Fruit fly (Drosophila melanogaster) whole organism, embryonic: ENCODE data around the gene Naam.

Experiments
- Abd-B ChIP-seq: fragments of 200-800 bp; sonication (Bioruptor generic); optimal IDR thresholded peaks from 2 replicates; lab custom pipeline; 2018; ENCODE audit warnings: missing biosample characterization, mild to moderate bottlenecking, missing genetic modification characterization, moderate library complexity
- CG10321 ChIP-seq: fragments of 200-800 bp; sonication (Bioruptor generic); IDR thresholded peaks from 2 replicates; pipeline ENCODE4 v1.3.6; 2022; ENCODE audit warnings: missing biosample characterization, missing genetic modification characterization
- CG10979 ChIP-seq: fragments of 200-800 bp; sonication (Bioruptor generic); optimal IDR thresholded peaks from 2 replicates; lab custom pipeline; 2018; ENCODE audit warnings: missing biosample characterization, mild to moderate bottlenecking, missing genetic modification characterization, moderate library complexity
- CG11456 ChIP-seq: fragments of 200-800 bp; sonication (Bioruptor generic); IDR thresholded peaks from 3 replicates; pipeline ENCODE4 v1.3.6; 2022; ENCODE audit warnings: missing biosample characterization, missing genetic modification characterization
- CG11504 ChIP-seq: fragments of 200-800 bp; sonication (Bioruptor generic); optimal IDR thresholded peaks from 3 replicates; lab custom pipeline; 2019; ENCODE audit warnings: missing biosample characterization, mild to moderate bottlenecking, missing genetic modification characterization, moderate library complexity
- CG12219 ChIP-seq: fragments of 200-800 bp; sonication (Bioruptor generic); optimal IDR thresholded peaks from 3 replicates; lab custom pipeline; 2018; ENCODE audit warnings: missing biosample characterization, mild to moderate bottlenecking, missing genetic modification characterization
- CG13123 ChIP-seq: fragments of 200-800 bp; sonication (Bioruptor generic); optimal IDR thresholded peaks from 2 replicates; lab custom pipeline; 2016; ENCODE audit warnings: missing biosample characterization, missing genetic modification characterization
- CG14860 ChIP-seq: fragments of 200-800 bp; sonication (Bioruptor generic); IDR thresholded peaks from 3 replicates; pipeline ENCODE4 v1.3.6; 2022; ENCODE audit warnings: missing biosample characterization, missing genetic modification characterization; ENCODE audit not compliant: partially characterized antibody
- CG16813 ChIP-seq: fragments of 200-800 bp; sonication (Bioruptor generic); IDR thresholded peaks from 3 replicates; pipeline ENCODE4 v1.3.6; 2022; ENCODE audit warnings: missing biosample characterization, missing genetic modification characterization; ENCODE audit not compliant: partially characterized antibody
- CG1832 ChIP-seq: fragments of 200-800 bp; sonication (Bioruptor generic); optimal IDR thresholded peaks from 2 replicates; lab custom pipeline; 2017; ENCODE audit warnings: missing biosample characterization, mild to moderate bottlenecking, missing genetic modification characterization, inconsistent platforms
- CG34422 ChIP-seq: fragments of 200-800 bp; sonication (Bioruptor generic); IDR thresholded peaks from 3 replicates; pipeline ENCODE4 v1.3.6; 2022; ENCODE audit warnings: missing biosample characterization, missing genetic modification characterization
- CG3847 ChIP-seq: fragments of 200-800 bp; sonication (Bioruptor generic); IDR thresholded peaks from 2 replicates; pipeline ENCODE4 v1.3.6; 2022; ENCODE audit warnings: missing biosample characterization, missing genetic modification characterization
- CG4424 ChIP-seq: fragments of 200-800 bp; sonication (Bioruptor generic); optimal IDR thresholded peaks from 3 replicates; lab custom pipeline; 2016; ENCODE audit warnings: missing biosample characterization, missing genetic modification characterization
- CG6175 ChIP-seq: fragments of 200-800 bp; sonication (Bioruptor generic); IDR thresholded peaks from 3 replicates; pipeline ENCODE4 v1.3.6; 2022; ENCODE audit warnings: missing biosample characterization, missing genetic modification characterization
- CG7745 ChIP-seq: fragments of 200-800 bp; sonication (Bioruptor generic); optimal IDR thresholded peaks from 2 replicates; lab custom pipeline; 2018; ENCODE audit warnings: missing biosample characterization, mild to moderate bottlenecking, missing genetic modification characterization, moderate library complexity
- CG8478 ChIP-seq: fragments of >200 bp; optimal IDR thresholded peaks from 2 replicates; lab custom pipeline; 2018
- CG8944 ChIP-seq: fragments of 200-800 bp; sonication (Bioruptor generic); optimal IDR thresholded peaks from 3 replicates; lab custom pipeline; 2016; ENCODE audit warnings: missing biosample characterization, missing genetic modification characterization
- CoRest ChIP-seq: fragments of 200-800 bp; sonication (Bioruptor generic); optimal IDR thresholded peaks from 3 replicates; lab custom pipeline; 2018; ENCODE audit warnings: missing biosample characterization, mild to moderate bottlenecking, missing genetic modification characterization, moderate library complexity
- Dbx ChIP-seq: fragments of 200-800 bp; sonication (Bioruptor generic); IDR thresholded peaks from 3 replicates; pipeline ENCODE4 v1.3.6; 2022; ENCODE audit warnings: missing biosample characterization, missing genetic modification characterization
- Ets65A ChIP-seq: fragments of 200-800 bp; sonication (Bioruptor generic); peaks from one replicate; lab custom pipeline; 2016; ENCODE audit warnings: missing biosample characterization, missing genetic modification characterization
- Kr ChIP-seq: fragments of 200-800 bp; sonication (Bioruptor generic); optimal IDR thresholded peaks from 2 replicates; lab custom pipeline; 2017; ENCODE audit warnings: missing biosample characterization, mild to moderate bottlenecking, missing genetic modification characterization
- MESR4 ChIP-seq: fragments of 200-800 bp; sonication (Bioruptor generic); optimal IDR thresholded peaks from 2 replicates; lab custom pipeline; 2018; ENCODE audit warnings: missing biosample characterization, mild to moderate bottlenecking, missing genetic modification characterization, moderate library complexity
- Myb ChIP-seq: fragments of 200-800 bp; sonication (Bioruptor generic); optimal IDR thresholded peaks from 2 replicates; lab custom pipeline; 2016; ENCODE audit warnings: missing biosample characterization, missing genetic modification characterization
- Neu2 ChIP-seq: fragments of 200-800 bp; sonication (Bioruptor generic); optimal IDR thresholded peaks from 3 replicates; lab custom pipeline; 2016; ENCODE audit warnings: missing biosample characterization, missing genetic modification characterization, borderline replicate concordance
- Oli ChIP-seq: fragments of 200-800 bp; sonication (Bioruptor generic); optimal IDR thresholded peaks from 2 replicates; lab custom pipeline; 2018; ENCODE audit warnings: missing biosample characterization, mild to moderate bottlenecking, missing genetic modification characterization, moderate library complexity
- PHDP ChIP-seq: fragments of 200-800 bp; sonication (Bioruptor generic); optimal IDR thresholded peaks from 3 replicates; lab custom pipeline; 2018; ENCODE audit warnings: missing biosample characterization, mild to moderate bottlenecking, missing genetic modification characterization, moderate library complexity
- Ptx1 ChIP-seq: fragments of 200-800 bp; sonication (Bioruptor generic); IDR thresholded peaks from 2 replicates; pipeline ENCODE4 v1.3.6; 2022; ENCODE audit warnings: missing biosample characterization, missing genetic modification characterization
- Tbp ChIP-seq: fragments of >200 bp; optimal IDR thresholded peaks from 2 replicates; lab custom pipeline; 2018; ENCODE audit warnings: missing biosample characterization, missing genetic modification characterization
- aop ChIP-seq: fragments of 200-800 bp; sonication (Bioruptor generic); IDR thresholded peaks from 2 replicates; pipeline ENCODE4 v1.3.6; 2022; ENCODE audit warnings: missing biosample characterization, missing genetic modification characterization
- bowl ChIP-seq: fragments of 200-800 bp; sonication (Bioruptor generic); IDR thresholded peaks from 2 replicates; pipeline ENCODE4 v1.3.6; 2022; ENCODE audit warnings: missing biosample characterization, missing genetic modification characterization
- cas ChIP-seq: fragments of 200-800 bp; sonication (Bioruptor generic); IDR thresholded peaks from 2 replicates; pipeline ENCODE4 v1.3.6; 2022; ENCODE audit warnings: missing biosample characterization, missing genetic modification characterization
- cwo ChIP-seq: fragments of 200-800 bp; sonication (Bioruptor generic); optimal IDR thresholded peaks from 3 replicates; lab custom pipeline; 2017; ENCODE audit warnings: missing biosample characterization, missing genetic modification characterization, mild to moderate bottlenecking, moderate library complexity, missing genetic modification reagents
- da ChIP-seq: fragments of 200-800 bp; sonication (Bioruptor generic); optimal IDR thresholded peaks from 2 replicates; lab custom pipeline; 2016; ENCODE audit warnings: missing biosample characterization, missing genetic modification characterization
- dmrt11E ChIP-seq: fragments of 200-800 bp; sonication (Bioruptor generic); optimal IDR thresholded peaks from 3 replicates; lab custom pipeline; 2018; ENCODE audit warnings: missing biosample characterization, mild to moderate bottlenecking, missing genetic modification characterization, moderate library complexity
- eyg ChIP-seq: fragments of 200-800 bp; sonication (Bioruptor generic); optimal IDR thresholded peaks from 3 replicates; lab custom pipeline; 2016; ENCODE audit warnings: missing biosample characterization, missing genetic modification characterization
- fu2 ChIP-seq: fragments of 200-800 bp; sonication (Bioruptor generic); optimal IDR thresholded peaks from 2 replicates; lab custom pipeline; 2016; ENCODE audit warnings: missing biosample characterization, missing genetic modification characterization
- gcm ChIP-seq: fragments of 200-800 bp; sonication (Bioruptor generic); optimal IDR thresholded peaks from 2 replicates; lab custom pipeline; 2019; ENCODE audit warnings: missing biosample characterization, mild to moderate bottlenecking, missing genetic modification characterization, moderate library complexity
- gro ChIP-seq: fragments of 200-800 bp; sonication (Bioruptor generic); optimal IDR thresholded peaks from 2 replicates; lab custom pipeline; 2016; ENCODE audit warnings: missing biosample characterization, missing genetic modification characterization
- kay ChIP-seq: fragments of 200-800 bp; sonication (Bioruptor generic); optimal IDR thresholded peaks from 2 replicates; lab custom pipeline; 2016; ENCODE audit warnings: missing biosample characterization, missing genetic modification characterization
- lmd ChIP-seq: fragments of 200-800 bp; sonication (Bioruptor generic); IDR thresholded peaks from 2 replicates; pipeline ENCODE4 v1.3.6; 2022; ENCODE audit warnings: missing biosample characterization, missing genetic modification characterization
- mirr ChIP-seq: fragments of 200-800 bp; sonication (Bioruptor generic); optimal IDR thresholded peaks from 3 replicates; lab custom pipeline; 2018; ENCODE audit warnings: missing biosample characterization, mild to moderate bottlenecking, missing genetic modification characterization
- odd ChIP-seq: fragments of 200-800 bp; sonication (Bioruptor generic); optimal IDR thresholded peaks from 2 replicates; lab custom pipeline; 2017; ENCODE audit warnings: missing biosample characterization, mild to moderate bottlenecking, missing genetic modification characterization
- peb ChIP-seq: fragments of 200-800 bp; sonication (Bioruptor generic); IDR thresholded peaks from 2 replicates; pipeline ENCODE4 v1.3.6; 2022; ENCODE audit warnings: missing biosample characterization, missing genetic modification characterization
- prd ChIP-seq, 3 experiments: fragments of >200 bp in 2 of 3; fragments of 200-800 bp in 1 of 3; sonication (Bioruptor generic) in 1 of 3; optimal IDR thresholded peaks in 2 of 3; IDR thresholded peaks in 1 of 3; 2 replicates in 2 of 3; 3 replicates in 1 of 3; pipeline versions ENCODE4 v1.3.6 to Lab custom; 2017 to 2022; ENCODE audit warnings: missing biosample characterization in 1 of 3, missing genetic modification characterization in 1 of 3
- ranshi ChIP-seq: fragments of 200-800 bp; sonication (Bioruptor generic); IDR thresholded peaks from 2 replicates; pipeline ENCODE4 v1.3.6; 2022; ENCODE audit warnings: missing biosample characterization, missing genetic modification characterization
- ro ChIP-seq: fragments of 200-800 bp; sonication (Bioruptor generic); IDR thresholded peaks from 2 replicates; pipeline ENCODE4 v1.3.6; 2022; ENCODE audit warnings: missing biosample characterization, missing genetic modification characterization
- salm ChIP-seq: fragments of 200-800 bp; sonication (Bioruptor generic); optimal IDR thresholded peaks from 2 replicates; lab custom pipeline; 2018; ENCODE audit warnings: missing biosample characterization, mild to moderate bottlenecking, missing genetic modification characterization
- scrt ChIP-seq: fragments of 200-800 bp; sonication (Bioruptor generic); optimal IDR thresholded peaks from 2 replicates; lab custom pipeline; 2018; ENCODE audit warnings: missing biosample characterization, mild to moderate bottlenecking, missing genetic modification characterization, moderate library complexity
- unpg ChIP-seq: fragments of 200-800 bp; sonication (Bioruptor generic); optimal IDR thresholded peaks from 3 replicates; lab custom pipeline; 2018; ENCODE audit warnings: missing biosample characterization, mild to moderate bottlenecking, missing genetic modification characterization, moderate library complexity
- wek ChIP-seq: fragments of 200-800 bp; sonication (Bioruptor generic); optimal IDR thresholded peaks from 3 replicates; lab custom pipeline; 2018; ENCODE audit warnings: missing biosample characterization, mild to moderate bottlenecking, missing genetic modification characterization, moderate library complexity

The Naam gene

DNA sequence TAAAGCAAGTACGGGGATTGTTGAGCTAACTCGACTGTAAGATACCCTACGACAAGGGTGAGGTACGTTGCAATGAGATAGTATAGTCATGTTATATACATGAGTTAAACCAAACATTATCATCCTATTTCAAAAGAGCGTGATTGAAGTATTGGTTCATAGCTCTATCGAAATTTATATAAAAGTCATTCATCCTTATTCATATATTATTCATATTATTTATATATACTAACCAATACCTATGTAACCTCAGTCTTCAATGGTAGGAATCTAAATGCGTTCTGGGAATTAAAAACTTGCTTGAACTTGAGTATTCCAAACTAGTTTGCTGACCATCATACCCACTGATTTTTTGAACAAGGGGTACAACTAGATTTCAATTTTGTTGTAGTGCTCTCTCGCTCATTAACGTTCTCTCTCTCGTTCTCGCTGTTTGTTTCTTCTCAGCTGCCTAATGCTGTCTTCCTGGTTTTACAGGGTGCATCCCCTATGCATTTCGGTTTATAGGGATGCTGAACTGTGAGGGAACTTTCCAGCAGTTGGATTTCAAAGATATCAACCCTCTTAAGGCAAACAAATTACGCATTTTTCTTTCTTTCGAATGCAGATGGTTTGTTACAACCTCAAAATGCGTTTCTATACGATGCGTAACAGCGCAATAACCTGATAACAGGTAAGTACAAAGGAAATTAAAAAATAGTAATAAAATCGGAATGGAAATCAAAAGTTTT, 43.3 kb upstream of the Naam start (continued):
- TF ChIP-seq unpg (GFP tag; lab: Kevin White, UChicago) (no peak), salm (tag; lab: Kevin White, UChicago) (no peak), CG13123 (GFP tag; lab: Kevin White, UChicago) (no peak), CG10979 (peak; percentile 63), Oli (tag; lab: Kevin White, UChicago) (peak; percentile 5), Abd-B (peak; percentile 50), Kr (GFP tag; lab: Kevin White, UChicago) (no peak), dmrt11E (tag; lab: Kevin White, UChicago) (no peak), Neu2 (GFP tag; lab: Kevin White, UChicago) (no peak), Myb (no peak), Ptx1 (no peak), CG8478 (lab: Kevin White, UChicago) (no peak), lmd (GFP tag; lab: Robert Waterston, UW) (peak; percentile 35; the same call in 1 of the 2 replicates), fu2 (GFP tag; lab: Kevin White, UChicago) (no peak), scrt (peak; percentile 20), wek (GFP tag; lab: Kevin White, UChicago) (no peak), CG16813 (GFP tag; lab: Robert Waterston, UW) (no peak), ranshi (no peak; the same call in 1 of the 2 replicates), CG14860 (GFP tag; lab: Robert Waterston, UW) (no peak), CoRest (tag; lab: Kevin White, UChicago) (peak; percentile 43), prd (optimal IDR thresholded peaks at IDR 0.05; lab: Kevin White, UChicago) (no peak), prd (GFP tag; IDR thresholded peaks at IDR 0.05; lab: Robert Waterston, UW) (peak; percentile 35; the same call in 2 of the 3 replicates), CG11504 (tag; lab: Kevin White, UChicago) (peak; percentile 81), CG34422 (GFP tag; lab: Robert Waterston, UW) (no peak), gcm (no peak), kay (GFP tag; lab: Kevin White, UChicago) (no peak), cas (GFP tag; lab: Robert Waterston, UW) (no peak), cwo (GFP tag; lab: Kevin White, UChicago) (peak; percentile 67), bowl (GFP tag; lab: Robert Waterston, UW) (no peak), CG7745 (tag; lab: Kevin White, UChicago) (no peak), ro (GFP tag; lab: Robert Waterston, UW) (no peak), da (GFP tag; lab: Kevin White, UChicago) (no peak), Tbp (GFP tag; lab: Kevin White, UChicago) (no peak), CG6175 (GFP tag; lab: Robert Waterston, UW) (no peak), Ets65A (GFP tag; lab: Kevin White, UChicago) (peak; percentile 91), gro (GFP tag; lab: Kevin White, UChicago) (no peak), peb (GFP tag; lab: Robert Waterston, UW) (no peak), PHDP (tag; lab: Kevin White, UChicago) (no peak), odd (GFP tag; lab: Kevin White, UChicago) (no peak), eyg (no peak), CG10321 (no peak), aop (no peak), CG11456 (0 out of 3 replicates have a peak, but pooled peaks have one; percentile 39), mirr (GFP tag; lab: Kevin White, UChicago) (no peak), CG1832 (GFP tag; lab: Kevin White, UChicago) (peak; percentile 29), CG3847 (no peak), Dbx (GFP tag; lab: Robert Waterston, UW) (0 out of 3 replicates have a peak, but pooled peaks have one; percentile 57), CG12219 (GFP tag; lab: Kevin White, UChicago) (no peak), CG8944 (no peak), MESR4 (no peak), CG4424 (peak; percentile 36)
